Fruit fly (Drosophila melanogaster): ENCODE measurements around the gene CG4025.

CG4025 gene

dm6 chrX:2094072-2094761 lies 17.5 kb downstream of the CG4025 start, which contains the start of gene csw (continued):
- TF ChIP-seq fd59A (GFP tag; optimal IDR thresholded peaks at IDR 0.05) (peak; percentile 68), CG8319 (GFP tag; optimal IDR thresholded peaks at IDR 0.05) (peak; percentile 25), topi (GFP tag; optimal IDR thresholded peaks at IDR 0.05) (peak; percentile 51), OdsH (GFP tag; optimal IDR thresholded peaks at IDR 0.05) (peak; percentile 23), Hr39 (GFP tag; optimal IDR thresholded peaks at IDR 0.05) (peak; percentile 37), CG32006 (GFP tag; optimal IDR thresholded peaks at IDR 0.05) (peak; percentile 53), Lpt (GFP tag; optimal IDR thresholded peaks at IDR 0.05) (peak; percentile 75), Gug (GFP tag; IDR thresholded peaks at IDR 0.05) (peak; percentile 54), cyc (GFP tag; optimal IDR thresholded peaks at IDR 0.05) (no peak)

- TF ChIP-seq CG6163 (GFP tag; IDR thresholded peaks at IDR 0.05), result no peak
- TF ChIP-seq Sox14 (GFP tag; optimal IDR thresholded peaks at IDR 0.05), result peak; percentile 10
- no peak for TF ChIP-seq ss (GFP tag; optimal IDR thresholded peaks at IDR 0.05)
Observed at dm6 chrX:2096341-2096740, 19.6 kb downstream of the CG4025 start.

- TF ChIP-seq Sox102F (GFP tag; optimal IDR thresholded peaks at IDR 0.05), result no peak
- no peak for TF ChIP-seq Met (GFP tag; optimal IDR thresholded peaks at IDR 0.05)
- no peak for TF ChIP-seq ss (GFP tag; optimal IDR thresholded peaks at IDR 0.05)
- peak; percentile 55 for TF ChIP-seq CG15336 (GFP tag; IDR thresholded peaks at IDR 0.05)
- TF ChIP-seq CG32006 (GFP tag; optimal IDR thresholded peaks at IDR 0.05), result peak; percentile 45
- no peak for TF ChIP-seq Hr38 (GFP tag; optimal IDR thresholded peaks at IDR 0.05)
- TF ChIP-seq dsx (GFP tag; optimal IDR thresholded peaks at IDR 0.05; ENCODE audit: poor library complexity, severe bottlenecking), result no peak
- peak; percentile 40 for TF ChIP-seq Hr4 (GFP tag; optimal IDR thresholded peaks at IDR 0.05)
- TF ChIP-seq Smox (GFP tag; optimal IDR thresholded peaks at IDR 0.05), result no peak
- TF ChIP-seq CG8632 (GFP tag; optimal IDR thresholded peaks at IDR 0.05), result no peak
- no peak for TF ChIP-seq cyc (GFP tag; optimal IDR thresholded peaks at IDR 0.05)
- no peak for TF ChIP-seq CG4318 (GFP tag; optimal IDR thresholded peaks at IDR 0.05)
- no peak for TF ChIP-seq CG1621 (tag; optimal IDR thresholded peaks at IDR 0.05)
- TF ChIP-seq CG8319 (GFP tag; optimal IDR thresholded peaks at IDR 0.05), result no peak
- TF ChIP-seq Sox14 (GFP tag; optimal IDR thresholded peaks at IDR 0.05), result no peak
- TF ChIP-seq CG6854 (GFP tag; optimal IDR thresholded peaks at IDR 0.05), result no peak
- TF ChIP-seq CG31627 (GFP tag; optimal IDR thresholded peaks at IDR 0.05), result no peak
- TF ChIP-seq CG10669 (GFP tag; optimal IDR thresholded peaks at IDR 0.05), result no peak
- no peak for TF ChIP-seq topi (GFP tag; optimal IDR thresholded peaks at IDR 0.05)
- TF ChIP-seq CG8119 (GFP tag; IDR thresholded peaks at IDR 0.05), result no peak
- TF ChIP-seq CG7368 (GFP tag; optimal IDR thresholded peaks at IDR 0.05), result no peak
- peak; percentile 21 for TF ChIP-seq Lpt (GFP tag; optimal IDR thresholded peaks at IDR 0.05)
- 0 out of 3 replicates have a peak, but pooled peaks have one; percentile 32 for TF ChIP-seq CG6163 (GFP tag; IDR thresholded peaks at IDR 0.05)
- no peak for TF ChIP-seq CG11902 (GFP tag; optimal IDR thresholded peaks at IDR 0.05)
- TF ChIP-seq fd85E (GFP tag; optimal IDR thresholded peaks at IDR 0.05), result no peak
- peak; percentile 71 for TF ChIP-seq Eip78C (GFP tag)
- no peak for TF ChIP-seq Blimp-1 (GFP tag; optimal IDR thresholded peaks at IDR 0.05)
- TF ChIP-seq CG11762 (GFP tag; optimal IDR thresholded peaks at IDR 0.05; ENCODE audit: insufficient read depth), result no peak
- TF ChIP-seq Eip75B (GFP tag; optimal IDR thresholded peaks at IDR 0.05), result no peak
- TF ChIP-seq CG10631 (GFP tag; optimal IDR thresholded peaks at IDR 0.05), result no peak
- no peak for TF ChIP-seq fd59A (GFP tag; optimal IDR thresholded peaks at IDR 0.05)
- no peak for TF ChIP-seq CG34406 (GFP tag; optimal IDR thresholded peaks at IDR 0.05)
- TF ChIP-seq eg (GFP tag; IDR thresholded peaks at IDR 0.05), result peak; percentile 65
- TF ChIP-seq pdm3 (GFP tag; optimal IDR thresholded peaks at IDR 0.05), result no peak
- TF ChIP-seq CG3032 (tag; optimal IDR thresholded peaks at IDR 0.05), result no peak
Observed at dm6 chrX:2098267-2098666, 21.5 kb downstream of the CG4025 start.
